Fruit fly (Drosophila melanogaster) whole organism, wandering third instar larva: ENCODE data around the gene Apc.

Source experiments
- Hr78 ChIP-seq: fragments of >200 bp; optimal IDR thresholded peaks from 2 replicates; lab custom pipeline; 2017; ENCODE audit warnings: missing biosample characterization, missing genetic modification characterization
- Hr83 ChIP-seq: fragments of 200-300 bp; sonication (Bioruptor generic); optimal IDR thresholded peaks from 2 replicates; lab custom pipeline; 2016; ENCODE audit warnings: missing biosample characterization, mild to moderate bottlenecking, missing genetic modification characterization, moderate library complexity; ENCODE audit not compliant: poor library complexity, severe bottlenecking
- N ChIP-seq: fragments of >200 bp; optimal IDR thresholded peaks from 2 replicates; lab custom pipeline; 2018; ENCODE audit warnings: missing biosample characterization, missing external identifiers, missing genetic modification characterization
- br ChIP-seq: fragments of 200-800 bp; sonication (Bioruptor generic); optimal IDR thresholded peaks from 2 replicates; lab custom pipeline; 2016; ENCODE audit warnings: missing biosample characterization, missing genetic modification characterization
- fru ChIP-seq: fragments of 200-800 bp; sonication (Bioruptor generic); optimal IDR thresholded peaks from 3 replicates; lab custom pipeline; 2016; ENCODE audit warnings: missing biosample characterization, mild to moderate bottlenecking, missing genetic modification characterization
- h ChIP-seq: fragments of 200-800 bp; sonication (Bioruptor generic); optimal IDR thresholded peaks from 3 replicates; lab custom pipeline; 2016; ENCODE audit warnings: missing biosample characterization, mild to moderate bottlenecking, missing genetic modification characterization
- jim ChIP-seq: fragments of 175-275, 200-325 bp; sonication (Bioruptor generic); optimal IDR thresholded peaks from 2 replicates; lab custom pipeline; 2016; ENCODE audit warnings: missing biosample characterization, mild to moderate bottlenecking, missing genetic modification characterization
- lola ChIP-seq: fragments of >200 bp; optimal IDR thresholded peaks from 2 replicates; lab custom pipeline; 2017; ENCODE audit warnings: missing biosample characterization, missing genetic modification characterization
- psq ChIP-seq: fragments of 200-800 bp; sonication (Bioruptor generic); optimal IDR thresholded peaks from 3 replicates; lab custom pipeline; 2017; ENCODE audit warnings: missing biosample characterization, mild to moderate bottlenecking, missing genetic modification characterization, moderate library complexity
- sv ChIP-seq: fragments of 200-800 bp; sonication (Bioruptor generic); optimal IDR thresholded peaks from 3 replicates; lab custom pipeline; 2016; ENCODE audit warnings: missing biosample characterization, missing genetic modification characterization
- usp ChIP-seq: fragments of >200 bp; optimal IDR thresholded peaks from 2 replicates; lab custom pipeline; 2017; ENCODE audit warnings: missing biosample characterization, missing genetic modification characterization
- woc ChIP-seq: sonication (Bioruptor generic); optimal IDR thresholded peaks from 2 replicates; lab custom pipeline; 2016; ENCODE audit warnings: missing biosample characterization, mild to moderate bottlenecking, missing genetic modification characterization

DNA sequence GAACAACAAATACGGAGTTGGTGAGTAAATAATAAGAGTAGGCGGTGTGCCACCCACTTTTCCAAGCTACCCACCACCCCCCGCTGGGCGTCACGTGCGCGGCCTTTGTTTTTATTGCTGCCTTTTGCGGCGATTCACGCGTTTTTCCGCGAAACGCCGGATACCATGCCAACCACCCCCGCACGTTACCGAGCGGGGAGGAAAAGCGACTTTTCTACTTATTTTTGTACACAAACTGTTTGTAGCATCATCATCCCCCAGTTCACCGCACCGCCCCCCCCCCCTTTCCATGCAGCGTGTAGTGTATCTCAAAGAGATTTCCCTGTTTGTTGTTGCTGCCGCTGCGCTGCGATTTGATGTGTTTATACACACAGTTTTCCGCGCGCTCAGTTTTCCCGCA, 1.4 kb upstream of the Apc start:
- no peak for TF ChIP-seq Hr83 (GFP tag; lab: Kevin White, UChicago)
- no peak for TF ChIP-seq N (GFP tag; lab: Kevin White, UChicago)
- no peak for TF ChIP-seq fru (GFP tag; lab: Kevin White, UChicago)
- no peak for TF ChIP-seq h (GFP tag; lab: Kevin White, UChicago)
- TF ChIP-seq lola: no peak
- TF ChIP-seq sv: no peak
- no peak for TF ChIP-seq jim (GFP tag; lab: Kevin White, UChicago)
- TF ChIP-seq woc (GFP tag; lab: Kevin White, UChicago): no peak
- TF ChIP-seq psq (GFP tag; lab: Kevin White, UChicago): no peak
- no peak for TF ChIP-seq Hr78
- TF ChIP-seq usp (GFP tag; lab: Kevin White, UChicago): no peak
- TF ChIP-seq br: no peak
